Fruit fly (Drosophila melanogaster): Measurements from ENCODE around the gene puf.

dm6 chr3R:24663044-24663443 is 13.2 kb upstream of the puf start:
- TF ChIP-seq insv (optimal IDR thresholded peaks at IDR 0.05): no peak
- TF ChIP-seq psq (optimal IDR thresholded peaks at IDR 0.05): no peak
- TF ChIP-seq Myc (optimal IDR thresholded peaks at IDR 0.05): no peak
- no peak for TF ChIP-seq h (optimal IDR thresholded peaks at IDR 0.05)
- no peak for TF ChIP-seq Sin3A (optimal IDR thresholded peaks at IDR 0.05)
- no peak for TF ChIP-seq ttk (optimal IDR thresholded peaks at IDR 0.05)

Data from Kc167 (cell line).